Fruit fly (Drosophila melanogaster) S2 (cell line): Measurements from ENCODE around the gene smp-30.

Experiments used
- CG8478 ChIP-seq: fragments of >200 bp; optimal IDR thresholded peaks from 2 replicates; lab custom pipeline; 2018
- CTCF ChIP-seq, 2 experiments: fragments of >200 bp; optimal IDR thresholded peaks; 2 replicates each; lab custom pipeline; 2018

DNA sequence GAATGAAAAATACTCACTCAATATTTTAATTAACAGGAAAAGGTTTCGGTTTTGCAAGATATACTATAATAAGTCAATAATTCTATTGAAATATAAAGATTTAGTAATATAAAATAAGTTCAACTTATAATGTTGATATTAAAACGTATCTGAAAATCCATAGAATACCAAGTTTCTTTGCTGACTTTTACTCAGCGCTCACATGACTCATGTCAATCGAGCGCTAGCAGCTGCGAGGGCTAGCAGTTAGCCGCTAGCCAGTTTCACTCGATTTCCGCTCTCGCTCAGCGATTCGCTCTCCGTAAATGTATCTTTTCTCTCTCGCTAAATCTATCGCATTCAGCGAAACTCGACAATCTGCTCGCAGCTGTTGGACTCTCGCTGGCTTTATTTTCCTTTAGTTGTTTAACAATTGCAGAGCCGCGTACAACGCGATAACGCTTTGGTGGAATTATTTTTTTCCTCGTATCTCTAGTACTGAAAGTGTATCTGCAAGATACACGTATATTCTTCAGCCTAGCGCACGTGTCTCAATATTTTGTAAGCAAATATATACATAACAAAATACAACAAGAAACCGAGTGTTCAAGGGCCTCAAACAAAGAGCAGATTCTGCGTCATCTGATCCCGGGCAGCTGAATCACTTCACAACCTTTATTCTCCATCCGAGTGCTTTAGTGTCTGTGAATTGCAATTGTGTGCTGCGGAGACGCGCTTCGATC is 1.8 kb downstream of the smp-30 start:
- TF ChIP-seq CTCF (optimal IDR thresholded peaks at IDR 0.05; lab: Kevin White, UChicago) (no peak), CG8478 (lab: Kevin White, UChicago) (no peak)
